Fruit fly (Drosophila melanogaster): Measurements from ENCODE around the gene cic.

The cic gene

DNA sequence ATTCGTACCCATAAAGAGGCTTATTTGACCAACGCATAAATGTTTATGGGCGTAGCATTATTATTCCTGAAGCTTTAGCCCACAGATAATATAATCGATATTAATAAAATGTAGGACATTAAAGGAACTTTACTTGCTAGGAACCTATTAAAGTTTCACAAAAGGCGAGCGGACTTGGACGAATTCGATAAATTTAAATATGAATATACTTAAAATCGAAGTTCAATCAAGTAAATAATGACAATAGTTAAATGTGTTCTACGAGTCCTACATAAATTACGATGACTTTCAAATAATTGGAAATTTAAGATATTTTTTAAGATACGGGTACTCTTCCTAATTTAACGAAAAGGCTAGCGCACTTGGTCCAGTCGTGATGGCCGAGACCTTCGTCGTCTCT lies 39.0 kb downstream of the cic start (continued):
- TF ChIP-seq cyc (GFP tag; optimal IDR thresholded peaks at IDR 0.05): no peak
- no peak for TF ChIP-seq fd59A (GFP tag; optimal IDR thresholded peaks at IDR 0.05)
- no peak for TF ChIP-seq dsx (GFP tag; optimal IDR thresholded peaks at IDR 0.05; ENCODE audit: poor library complexity, severe bottlenecking)
- TF ChIP-seq CG15336 (GFP tag; IDR thresholded peaks at IDR 0.05): no peak
- TF ChIP-seq eg (GFP tag; IDR thresholded peaks at IDR 0.05): no peak
- TF ChIP-seq net (GFP tag; optimal IDR thresholded peaks at IDR 0.05): no peak
- TF ChIP-seq ss (GFP tag; optimal IDR thresholded peaks at IDR 0.05): no peak
- TF ChIP-seq pdm3 (GFP tag; optimal IDR thresholded peaks at IDR 0.05): peak; percentile 30
- no peak for TF ChIP-seq Gug (GFP tag; IDR thresholded peaks at IDR 0.05)
- TF ChIP-seq fd85E (GFP tag; optimal IDR thresholded peaks at IDR 0.05): no peak
- TF ChIP-seq Hr38 (GFP tag; optimal IDR thresholded peaks at IDR 0.05): no peak
- peak; percentile 28 for TF ChIP-seq esn (GFP tag; optimal IDR thresholded peaks at IDR 0.05)
- TF ChIP-seq Eip75B (GFP tag; optimal IDR thresholded peaks at IDR 0.05): peak; percentile 6

dm6 chr3R:20292030-20292879 lies 39.7 kb downstream of the cic start:
- TF ChIP-seq esn (GFP tag; optimal IDR thresholded peaks at IDR 0.05) (peak; percentile 91), Ets21C (GFP tag; optimal IDR thresholded peaks at IDR 0.05) (peak; percentile 81), CG10631 (GFP tag; optimal IDR thresholded peaks at IDR 0.05) (peak; percentile 91), cyc (GFP tag; optimal IDR thresholded peaks at IDR 0.05) (peak; percentile 81), CG6854 (GFP tag; optimal IDR thresholded peaks at IDR 0.05) (no peak), Eip78C (GFP tag) (peak; percentile 96), CG4318 (GFP tag; optimal IDR thresholded peaks at IDR 0.05) (peak; percentile 19), fd85E (GFP tag; optimal IDR thresholded peaks at IDR 0.05) (no peak), Eip93F (GFP tag; optimal IDR thresholded peaks at IDR 0.05) (no peak), CG11902 (GFP tag; optimal IDR thresholded peaks at IDR 0.05) (peak; percentile 82), Sox15 (GFP tag; optimal IDR thresholded peaks at IDR 0.05) (peak; percentile 82), Hr39 (GFP tag; optimal IDR thresholded peaks at IDR 0.05) (peak; percentile 84), CG16779 (tag; optimal IDR thresholded peaks at IDR 0.05) (peak; percentile 8), CG8119 (GFP tag; IDR thresholded peaks at IDR 0.05) (no peak), lz (GFP tag; optimal IDR thresholded peaks at IDR 0.05) (peak; percentile 88), Ets96B (tag; optimal IDR thresholded peaks at IDR 0.05) (peak; percentile 83), Smox (GFP tag; optimal IDR thresholded peaks at IDR 0.05) (peak; percentile 82), pdm3 (GFP tag; optimal IDR thresholded peaks at IDR 0.05) (no peak), CG1621 (tag; optimal IDR thresholded peaks at IDR 0.05) (peak; percentile 42), CG34406 (GFP tag; optimal IDR thresholded peaks at IDR 0.05) (peak; percentile 81), CG11762 (GFP tag; optimal IDR thresholded peaks at IDR 0.05; ENCODE audit: insufficient read depth) (peak; percentile 69), CG8632 (GFP tag; optimal IDR thresholded peaks at IDR 0.05) (peak; percentile 80), net (GFP tag; optimal IDR thresholded peaks at IDR 0.05) (peak; percentile 71), CG6276 (GFP tag; optimal IDR thresholded peaks at IDR 0.05) (no peak), svp (GFP tag) (peak; percentile 90), Eip75B (GFP tag; optimal IDR thresholded peaks at IDR 0.05) (peak; percentile 90), Gug (GFP tag; IDR thresholded peaks at IDR 0.05) (no peak), spab (GFP tag; optimal IDR thresholded peaks at IDR 0.05) (peak; percentile 87), acj6 (GFP tag; optimal IDR thresholded peaks at IDR 0.05) (peak; percentile 80), dac (GFP tag; optimal IDR thresholded peaks at IDR 0.05) (no peak), vri (GFP tag; optimal IDR thresholded peaks at IDR 0.05) (no peak), CG32006 (GFP tag; optimal IDR thresholded peaks at IDR 0.05) (no peak), Blimp-1 (GFP tag; optimal IDR thresholded peaks at IDR 0.05) (peak; percentile 48), CG11294 (GFP tag; IDR thresholded peaks at IDR 0.05) (no peak), ss (GFP tag; optimal IDR thresholded peaks at IDR 0.05) (peak; percentile 75 to 84), CG9139 (GFP tag; optimal IDR thresholded peaks at IDR 0.05) (peak; percentile 42), CG15336 (GFP tag; IDR thresholded peaks at IDR 0.05) (no peak), OdsH (GFP tag; optimal IDR thresholded peaks at IDR 0.05) (no peak), CG8319 (GFP tag; optimal IDR thresholded peaks at IDR 0.05) (no peak), CG31627 (GFP tag; optimal IDR thresholded peaks at IDR 0.05) (peak; percentile 86), achi (GFP tag; optimal IDR thresholded peaks at IDR 0.05) (peak; percentile 82), Met (GFP tag; optimal IDR thresholded peaks at IDR 0.05) (no peak), eg (GFP tag; IDR thresholded peaks at IDR 0.05) (no peak), CG6792 (GFP tag; optimal IDR thresholded peaks at IDR 0.05) (peak; percentile 83)
